Worm (Caenorhabditis elegans) whole organism, L1 larva: ENCODE results near the gene clec-35.

ENCODE experiments used
- C04F5.9 ChIP-seq: sonication (generic microtip); optimal IDR thresholded peaks from 2 replicates; lab custom pipeline; 2016; ENCODE audit warnings: missing genetic modification characterization, missing compliant biosample characterization
- aly-2 ChIP-seq: fragments of 150-350 bp; optimal IDR thresholded peaks from 2 replicates; lab custom pipeline; 2014; ENCODE audit warnings: missing biosample characterization, missing genetic modification characterization
- efl-3 ChIP-seq: fragments of 200-800 bp; sonication (Bioruptor generic); optimal IDR thresholded peaks from 2 replicates; lab custom pipeline; 2018; ENCODE audit warnings: mild to moderate bottlenecking, missing genetic modification characterization, missing compliant biosample characterization
- lir-3 ChIP-seq: sonication (generic microtip); optimal IDR thresholded peaks from 2 replicates; lab custom pipeline; 2016; ENCODE audit warnings: mild to moderate bottlenecking, missing genetic modification characterization, moderate library complexity, missing compliant biosample characterization; ENCODE audit not compliant: poor library complexity
- nhr-12 ChIP-seq: sonication (generic microtip); optimal IDR thresholded peaks from 2 replicates; lab custom pipeline; 2017; ENCODE audit warnings: missing biosample characterization, missing genetic modification characterization
- nhr-19 ChIP-seq: fragments of 200-800 bp; sonication (Bioruptor generic); conservative IDR thresholded peaks from 2 replicates; pipeline ENCODE4 v1.3.6; 2022; ENCODE audit warnings: missing genetic modification characterization, missing compliant biosample characterization
- nhr-77 ChIP-seq: fragments of 150-350 bp; optimal IDR thresholded peaks from 2 replicates; lab custom pipeline; 2014; ENCODE audit warnings: missing biosample characterization, missing genetic modification characterization
- unc-130 ChIP-seq: fragments of 150-350 bp; optimal IDR thresholded peaks from 2 replicates; lab custom pipeline; 2017; ENCODE audit warnings: missing biosample characterization, missing genetic modification characterization, inconsistent platforms

DNA sequence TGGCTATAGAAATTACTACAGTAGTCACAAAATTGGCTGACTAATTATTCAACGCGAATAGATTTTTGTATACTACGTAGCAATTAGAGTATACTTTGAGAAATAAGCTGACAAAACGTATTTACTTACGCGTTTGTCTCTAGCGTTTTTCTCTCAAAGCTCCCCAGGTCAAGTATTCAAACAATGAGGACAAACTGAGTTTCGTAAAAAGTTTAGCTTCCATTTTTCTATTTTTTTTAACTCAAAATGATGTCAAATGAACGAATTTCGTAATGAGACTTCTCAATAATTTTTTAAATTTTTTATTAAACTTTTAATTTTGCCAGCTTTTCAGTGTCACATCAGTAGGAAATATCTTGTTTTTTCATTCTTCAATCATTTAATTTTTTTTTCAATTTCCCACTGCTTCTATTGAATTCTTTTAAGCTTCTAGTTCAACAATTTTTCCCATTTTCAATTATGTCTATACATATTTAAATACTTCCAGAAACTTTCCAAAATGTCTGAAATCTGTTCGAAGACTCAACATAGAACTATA is 35.0 kb upstream of the clec-35 start, which contains the start of the genes ifas-2 and fbxa-44:
- no peak for TF ChIP-seq lir-3 (tag; lab: Kevin White, UChicago)
- no peak for TF ChIP-seq unc-130
- TF ChIP-seq aly-2 (tag; lab: Kevin White, UChicago) = no peak
- TF ChIP-seq nhr-19 (GFP tag; lab: Robert Waterston, UW) = no peak
- TF ChIP-seq nhr-12 (tag; lab: Kevin White, UChicago) = no peak
- TF ChIP-seq nhr-77 (tag; lab: Kevin White, UChicago) = no peak
- TF ChIP-seq efl-3 (GFP tag; lab: Kevin White, UChicago) = no peak
- TF ChIP-seq C04F5.9 (tag; lab: Kevin White, UChicago) = no peak
